Worm (Caenorhabditis elegans): Measurements from ENCODE around the gene panl-3.

Gene panl-3

ce11 chrIII:9780665-9781304 is 38.1 kb upstream of the panl-3 start, which contains the start of gene vha-1:
Gene vha-1 (plus strand): TSS chrIII:9781254.
- TF ChIP-seq snu-23 (GFP tag; optimal IDR thresholded peaks at IDR 0.05) (peak; percentile 94), mdl-1 (tag; optimal IDR thresholded peaks at IDR 0.05) (peak in 1 of 2 experiments; percentile 81), lin-14 (GFP tag; optimal IDR thresholded peaks at IDR 0.05) (peak; percentile 93), F16B12.6 (tag; optimal IDR thresholded peaks at IDR 0.05) (peak; percentile 64), nhr-71 (tag; optimal IDR thresholded peaks at IDR 0.05) (peak; percentile 90), grh-1 (GFP tag; IDR thresholded peaks at IDR 0.05) (peak; percentile 52), isw-1 (GFP tag; IDR thresholded peaks at IDR 0.05) (peak; percentile 73), snpc-4 (tag; optimal IDR thresholded peaks at IDR 0.05) (peak; percentile 43), unc-98 (GFP tag; IDR thresholded peaks at IDR 0.05) (no peak), lin-39 (tag; optimal IDR thresholded peaks at IDR 0.05) (no peak), Y116A8C.19 (tag; optimal IDR thresholded peaks at IDR 0.05; ENCODE audit: borderline replicate concordance) (no peak), nhr-28 (tag; optimal IDR thresholded peaks at IDR 0.05) (no peak), dpl-1 (GFP tag; optimal IDR thresholded peaks at IDR 0.05) (peak; percentile 76 to 82 (median 80)), mab-9 (GFP tag; IDR thresholded peaks at IDR 0.05) (no peak), nhr-12 (tag; optimal IDR thresholded peaks at IDR 0.05) (no peak), swsn-7 (tag; optimal IDR thresholded peaks at IDR 0.05) (peak; percentile 73), nhr-47 (tag; optimal IDR thresholded peaks at IDR 0.05) (peak; percentile 78), sox-4 (tag; optimal IDR thresholded peaks at IDR 0.05) (no peak), blmp-1 (tag; optimal IDR thresholded peaks at IDR 0.05) (peak; percentile 57), hpl-2 (GFP tag; optimal IDR thresholded peaks at IDR 0.05) (peak; percentile 41), ces-1 (GFP tag; optimal IDR thresholded peaks at IDR 0.05) (no peak), ceh-82 (tag; optimal IDR thresholded peaks at IDR 0.05) (peak; percentile 74 to 95 (median 83)), lin-35 (GFP tag; optimal IDR thresholded peaks at IDR 0.05) (peak; percentile 88 to 91), fos-1 (tag; optimal IDR thresholded peaks at IDR 0.05) (peak; percentile 61), ama-1 (optimal IDR thresholded peaks at IDR 0.05) (peak; percentile 56), ztf-4 (tag; optimal IDR thresholded peaks at IDR 0.05) (no peak), mep-1 (tag; optimal IDR thresholded peaks at IDR 0.05) (peak; percentile 87), zag-1 (tag; optimal IDR thresholded peaks at IDR 0.05) (no peak), pag-3 (tag; optimal IDR thresholded peaks at IDR 0.05; ENCODE audit: borderline replicate concordance, insufficient read depth) (no peak), aly-2 (tag; optimal IDR thresholded peaks at IDR 0.05) (peak; percentile 25), tbx-2 (tag; optimal IDR thresholded peaks at IDR 0.05) (peak; percentile 81), ztf-11 (tag; optimal IDR thresholded peaks at IDR 0.05) (peak in 1 of 2 experiments; percentile 18), unc-86 (tag; optimal IDR thresholded peaks at IDR 0.05) (peak; percentile 55), nhr-76 (tag; optimal IDR thresholded peaks at IDR 0.05) (no peak), vab-15 (tag; optimal IDR thresholded peaks at IDR 0.05) (peak; percentile 24), jun-1 (tag; optimal IDR thresholded peaks at IDR 0.05) (peak; percentile 66), ceh-90 (tag; optimal IDR thresholded peaks at IDR 0.05) (no peak), lsy-2 (tag; optimal IDR thresholded peaks at IDR 0.05) (peak; percentile 86 to 97), nhr-85 (tag) (peak; percentile 85), nhr-90 (tag; optimal IDR thresholded peaks at IDR 0.05; ENCODE audit: poor library complexity) (peak; percentile 71), nhr-19 (GFP tag; conservative IDR thresholded peaks at IDR 0.05) (peak; percentile 53), efl-1 (optimal IDR thresholded peaks at IDR 0.05) (peak; percentile 79 to 89), efl-1 (GFP tag; optimal IDR thresholded peaks at IDR 0.05 in 1 of 2) (peak; percentile 79 to 94), fkh-8 (tag; optimal IDR thresholded peaks at IDR 0.05) (peak; percentile 77), rnt-1 (tag; optimal IDR thresholded peaks at IDR 0.05) (peak; percentile 73), xbp-1 (tag; optimal IDR thresholded peaks at IDR 0.05) (peak; percentile 67), zip-4 (GFP tag; optimal IDR thresholded peaks at IDR 0.05) (no peak), fkh-10 (GFP tag; optimal IDR thresholded peaks at IDR 0.05) (peak; percentile 2), elt-3 (tag; optimal IDR thresholded peaks at IDR 0.05) (peak in 4 of 6 experiments; percentile 11 to 92 (median 79)), egl-13 (tag; optimal IDR thresholded peaks at IDR 0.05) (peak; percentile 48), unc-130 (tag; optimal IDR thresholded peaks at IDR 0.05) (peak; percentile 73), nhr-77 (tag; optimal IDR thresholded peaks at IDR 0.05) (peak; percentile 90), nhr-20 (tag; optimal IDR thresholded peaks at IDR 0.05) (peak; percentile 88)
